In the genomic region with DNA sequence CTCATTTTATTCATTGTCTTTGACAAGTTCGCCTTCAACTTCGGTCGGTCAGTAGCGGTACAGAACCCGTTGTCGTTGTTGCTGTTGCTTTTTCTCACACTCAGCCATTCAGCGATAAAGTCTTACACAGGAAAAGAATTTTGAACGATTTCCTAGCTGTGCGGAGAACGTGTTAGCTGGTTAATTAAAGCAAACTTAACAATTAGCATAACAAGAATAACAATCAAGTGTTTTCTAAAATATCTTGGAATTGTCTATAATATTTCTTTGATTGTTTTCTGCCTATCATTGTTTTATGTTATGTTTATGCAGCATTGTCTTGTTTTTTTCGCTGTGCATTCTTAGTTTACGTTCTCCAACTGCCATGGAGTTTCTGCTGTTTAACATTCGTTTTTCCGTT, we compare ENCODE assay signal across 2 fruit fly cellular contexts.
TF ChIP-seq lines count a peak whose summit lies in the region.

No protein-coding gene starts in this region.

TF ChIP-seq in whole organism, embryonic, 481 proteins besides CTCF, POLR2A, EP300 and RAD21 (continued from another document):
- no peak for TF ChIP-seq da (GFP tag; optimal IDR thresholded peaks at IDR 0.05; lab: Kevin White, UChicago)
- TF ChIP-seq CG8089 (GFP tag; optimal IDR thresholded peaks at IDR 0.05; lab: Kevin White, UChicago): no peak
- no peak for TF ChIP-seq CG34422 (GFP tag; IDR thresholded peaks at IDR 0.05; lab: Robert Waterston, UW)
- TF ChIP-seq grau (tag; optimal IDR thresholded peaks at IDR 0.05; lab: Kevin White, UChicago): peak; percentile 13
- TF ChIP-seq chif (GFP tag; optimal IDR thresholded peaks at IDR 0.05; lab: Kevin White, UChicago): no peak
- TF ChIP-seq CG7839 (tag; optimal IDR thresholded peaks at IDR 0.05; lab: Kevin White, UChicago): no peak
- TF ChIP-seq maf-S (GFP tag; optimal IDR thresholded peaks at IDR 0.05; lab: Kevin White, UChicago): no peak
- no peak for TF ChIP-seq CG4282 (GFP tag; optimal IDR thresholded peaks at IDR 0.05; lab: Kevin White, UChicago)
- no peak for TF ChIP-seq CG12391 (tag; optimal IDR thresholded peaks at IDR 0.05; lab: Kevin White, UChicago)
- TF ChIP-seq Drgx (GFP tag; IDR thresholded peaks at IDR 0.05; lab: Robert Waterston, UW): peak; percentile 45; the same call in 1 of the 2 replicates
- TF ChIP-seq br (optimal IDR thresholded peaks at IDR 0.05; lab: Kevin White, UChicago): no peak
- TF ChIP-seq ftz-f1 (GFP tag; optimal IDR thresholded peaks at IDR 0.05; lab: Kevin White, UChicago): no peak
- no peak for TF ChIP-seq Dek (tag; optimal IDR thresholded peaks at IDR 0.05; lab: Kevin White, UChicago)
- no peak for TF ChIP-seq Ravus (GFP tag; IDR thresholded peaks at IDR 0.05; lab: Robert Waterston, UW)
- peak; percentile 27 for TF ChIP-seq slbo (GFP tag; IDR thresholded peaks at IDR 0.05; lab: Robert Waterston, UW)
- TF ChIP-seq CG3065 (GFP tag; optimal IDR thresholded peaks at IDR 0.05; lab: Kevin White, UChicago): no peak
- TF ChIP-seq tx (GFP tag; optimal IDR thresholded peaks at IDR 0.05; lab: Kevin White, UChicago): no peak
- 0 out of 2 replicates have a peak, but pooled peaks have one; percentile 4 for TF ChIP-seq CG14667 (GFP tag; IDR thresholded peaks at IDR 0.05; lab: Robert Waterston, UW)
- TF ChIP-seq gt (GFP tag; IDR thresholded peaks at IDR 0.05; lab: Robert Waterston, UW): no peak
- no peak for TF ChIP-seq CG15269 (tag; optimal IDR thresholded peaks at IDR 0.05; lab: Kevin White, UChicago)
- TF ChIP-seq chm (GFP tag; IDR thresholded peaks at IDR 0.05; lab: Robert Waterston, UW): no peak
- TF ChIP-seq Sox102F (GFP tag; optimal IDR thresholded peaks at IDR 0.05; lab: Kevin White, UChicago): no peak
- TF ChIP-seq CG32532 (GFP tag; IDR thresholded peaks at IDR 0.05; lab: Robert Waterston, UW): 0 out of 2 replicates have a peak, but pooled peaks have one; percentile 33
- no peak for TF ChIP-seq dan (GFP tag; IDR thresholded peaks at IDR 0.05; lab: Robert Waterston, UW)
- TF ChIP-seq Rx (GFP tag; IDR thresholded peaks at IDR 0.05; lab: Robert Waterston, UW): no peak
- TF ChIP-seq ham (GFP tag; IDR thresholded peaks at IDR 0.05; lab: Robert Waterston, UW): no peak
- TF ChIP-seq unc-4 (GFP tag; IDR thresholded peaks at IDR 0.05; lab: Robert Waterston, UW; ENCODE audit: partially characterized antibody): no peak
- TF ChIP-seq ewg (GFP tag; optimal IDR thresholded peaks at IDR 0.05; lab: Kevin White, UChicago): no peak
- TF ChIP-seq CG1792 (GFP tag; optimal IDR thresholded peaks at IDR 0.05; lab: Kevin White, UChicago): no peak
- TF ChIP-seq gro (GFP tag; optimal IDR thresholded peaks at IDR 0.05; lab: Kevin White, UChicago): no peak
- TF ChIP-seq CG2129 (GFP tag; IDR thresholded peaks at IDR 0.05; lab: Robert Waterston, UW; ENCODE audit: partially characterized antibody): no peak
- no peak for TF ChIP-seq Dip2 (GFP tag; IDR thresholded peaks at IDR 0.05; lab: Robert Waterston, UW)
- peak; percentile 8 for TF ChIP-seq CG2120 (GFP tag; optimal IDR thresholded peaks at IDR 0.05; lab: Kevin White, UChicago)
- TF ChIP-seq Blimp-1 (GFP tag; optimal IDR thresholded peaks at IDR 0.05; lab: Kevin White, UChicago): peak; percentile 10
- TF ChIP-seq NfI (GFP tag; optimal IDR thresholded peaks at IDR 0.05; lab: Kevin White, UChicago): no peak
- TF ChIP-seq salm (tag; optimal IDR thresholded peaks at IDR 0.05; lab: Kevin White, UChicago): no peak
- TF ChIP-seq aop (GFP tag; IDR thresholded peaks at IDR 0.05; lab: Robert Waterston, UW): no peak
- no peak for TF ChIP-seq sisA (GFP tag; IDR thresholded peaks at IDR 0.05; lab: Robert Waterston, UW)
- TF ChIP-seq esg (GFP tag; conservative IDR thresholded peaks at IDR 0.05; lab: Robert Waterston, UW): no peak
- TF ChIP-seq fd96Cb (tag; optimal IDR thresholded peaks at IDR 0.05; lab: Kevin White, UChicago): no peak
- no peak for TF ChIP-seq CG1832 (GFP tag; optimal IDR thresholded peaks at IDR 0.05; lab: Kevin White, UChicago)
- TF ChIP-seq Elba2 (GFP tag; optimal IDR thresholded peaks at IDR 0.05; lab: Kevin White, UChicago): no peak
- TF ChIP-seq CG10147 (GFP tag; optimal IDR thresholded peaks at IDR 0.05; lab: Kevin White, UChicago): no peak
- no peak for TF ChIP-seq CG16815 (GFP tag; optimal IDR thresholded peaks at IDR 0.05; lab: Kevin White, UChicago)
- no peak for TF ChIP-seq CG14710 (tag; optimal IDR thresholded peaks at IDR 0.05; lab: Kevin White, UChicago)
- TF ChIP-seq Jarid2 (GFP tag; optimal IDR thresholded peaks at IDR 0.05; lab: Kevin White, UChicago): no peak
- peak; percentile 13; the same call in 1 of the 2 replicates for TF ChIP-seq Rfx (GFP tag; IDR thresholded peaks at IDR 0.05; lab: Robert Waterston, UW)
- TF ChIP-seq CG6689 (GFP tag; IDR thresholded peaks at IDR 0.05; lab: Robert Waterston, UW): no peak
- peak; percentile 28; the same call in 2 of the 3 replicates for TF ChIP-seq row (GFP tag; IDR thresholded peaks at IDR 0.05; lab: Robert Waterston, UW)
- TF ChIP-seq ttk (GFP tag; IDR thresholded peaks at IDR 0.05; lab: Robert Waterston, UW): no peak
- TF ChIP-seq CG11560 (tag; IDR thresholded peaks at IDR 0.05; lab: Robert Waterston, UW): no peak
- peak; percentile 28; the same call in 1 of the 2 replicates for TF ChIP-seq CG9215 (GFP tag; IDR thresholded peaks at IDR 0.05; lab: Robert Waterston, UW)
- no peak for TF ChIP-seq CG34224 (GFP tag; IDR thresholded peaks at IDR 0.05; lab: Robert Waterston, UW; ENCODE audit: partially characterized antibody)
TF ChIP-seq in whole organism, embryonic: peak in this region for 17.

TF ChIP-seq in whole organism, prepupa, 60 proteins besides CTCF, POLR2A, EP300 and RAD21 (continued from another document):
- TF ChIP-seq CG4318 (GFP tag; optimal IDR thresholded peaks at IDR 0.05; lab: Kevin White, UChicago) (peak; percentile 33), Ets96B (tag; optimal IDR thresholded peaks at IDR 0.05; lab: Kevin White, UChicago) (peak; percentile 62), CG6854 (GFP tag; optimal IDR thresholded peaks at IDR 0.05; lab: Kevin White, UChicago) (no peak), dsx (GFP tag; optimal IDR thresholded peaks at IDR 0.05; lab: Kevin White, UChicago; ENCODE audit: poor library complexity, severe bottlenecking) (peak; percentile 63), CG31627 (GFP tag; optimal IDR thresholded peaks at IDR 0.05; lab: Kevin White, UChicago) (no peak), CG8319 (GFP tag; optimal IDR thresholded peaks at IDR 0.05; lab: Kevin White, UChicago) (no peak), CG6276 (GFP tag; optimal IDR thresholded peaks at IDR 0.05; lab: Kevin White, UChicago) (no peak), Sox15 (GFP tag; optimal IDR thresholded peaks at IDR 0.05; lab: Kevin White, UChicago) (no peak), CG11294 (GFP tag; IDR thresholded peaks at IDR 0.05; lab: Robert Waterston, UW) (no peak), Ets21C (GFP tag; optimal IDR thresholded peaks at IDR 0.05; lab: Kevin White, UChicago) (no peak), Lpt (GFP tag; optimal IDR thresholded peaks at IDR 0.05; lab: Kevin White, UChicago) (no peak), CG6792 (GFP tag; optimal IDR thresholded peaks at IDR 0.05; lab: Kevin White, UChicago) (no peak), CG9139 (GFP tag; optimal IDR thresholded peaks at IDR 0.05; lab: Kevin White, UChicago) (no peak), CG8632 (GFP tag; optimal IDR thresholded peaks at IDR 0.05; lab: Kevin White, UChicago) (no peak), Hr39 (GFP tag; optimal IDR thresholded peaks at IDR 0.05; lab: Kevin White, UChicago) (no peak), pdm3 (GFP tag; optimal IDR thresholded peaks at IDR 0.05; lab: Kevin White, UChicago) (peak; percentile 6), acj6 (GFP tag; optimal IDR thresholded peaks at IDR 0.05; lab: Kevin White, UChicago) (no peak), Smox (GFP tag; optimal IDR thresholded peaks at IDR 0.05; lab: Kevin White, UChicago) (no peak), spab (GFP tag; optimal IDR thresholded peaks at IDR 0.05; lab: Kevin White, UChicago) (peak; percentile 67), CG10669 (GFP tag; optimal IDR thresholded peaks at IDR 0.05; lab: Kevin White, UChicago) (peak; percentile 61), dac (GFP tag; optimal IDR thresholded peaks at IDR 0.05; lab: Kevin White, UChicago) (no peak), esn (GFP tag; optimal IDR thresholded peaks at IDR 0.05; lab: Kevin White, UChicago) (no peak), CG3919 (GFP tag; optimal IDR thresholded peaks at IDR 0.05; lab: Kevin White, UChicago) (peak; percentile 1), topi (GFP tag; optimal IDR thresholded peaks at IDR 0.05; lab: Kevin White, UChicago) (no peak), Eip75B (GFP tag; optimal IDR thresholded peaks at IDR 0.05; lab: Kevin White, UChicago) (peak; percentile 33), vri (GFP tag; optimal IDR thresholded peaks at IDR 0.05; lab: Kevin White, UChicago) (no peak), svp (GFP tag; lab: Kevin White, UChicago) (no peak), CG16779 (tag; optimal IDR thresholded peaks at IDR 0.05; lab: Kevin White, UChicago) (no peak), fkh (GFP tag; optimal IDR thresholded peaks at IDR 0.05; lab: Kevin White, UChicago) (no peak), Gug (GFP tag; IDR thresholded peaks at IDR 0.05; lab: Robert Waterston, UW) (no peak)
TF ChIP-seq in whole organism, prepupa: peak in this region for 27.
